Worm (Caenorhabditis elegans): ENCODE measurements around the gene phlp-2.

phlp-2 gene

DNA sequence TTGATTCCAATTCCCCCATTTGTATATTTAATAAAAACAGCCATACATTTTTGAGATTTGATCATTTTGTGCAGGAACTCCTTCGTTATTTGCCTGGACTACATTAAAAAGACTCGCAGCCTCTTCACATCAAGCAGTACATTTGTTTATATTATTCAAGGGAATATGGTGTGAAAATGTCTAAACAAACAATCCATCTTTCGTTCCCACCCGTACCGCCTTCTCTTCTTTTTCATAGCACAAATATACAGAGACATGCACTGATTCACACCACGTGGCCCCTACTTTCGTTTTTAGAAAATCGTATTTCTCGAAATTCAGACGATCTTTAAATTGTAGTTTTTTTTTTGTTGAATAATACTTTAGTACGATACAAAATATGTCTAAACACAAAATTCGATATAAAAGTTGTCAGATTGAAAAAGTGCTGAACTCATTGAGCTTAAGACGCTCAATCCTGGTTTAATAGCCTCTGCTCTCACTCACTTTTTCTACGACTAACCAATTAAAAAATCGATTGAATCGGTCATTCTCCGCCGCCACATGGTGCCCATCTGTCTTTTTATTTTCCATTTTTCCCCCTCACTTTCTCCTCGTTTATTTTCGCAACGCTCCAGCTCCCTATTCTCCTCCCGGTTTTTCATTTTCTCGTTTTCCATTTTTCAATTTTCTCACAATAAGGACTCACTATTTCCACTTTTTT, 13.8 kb upstream of the phlp-2 start (continued):
- TF ChIP-seq elt-2 (tag; optimal IDR thresholded peaks at IDR 0.05) (peak; percentile 60), ceh-90 (tag; optimal IDR thresholded peaks at IDR 0.05) (no peak), unc-30 (tag; optimal IDR thresholded peaks at IDR 0.05) (no peak), isw-1 (GFP tag; IDR thresholded peaks at IDR 0.05) (no peak), nhr-28 (tag; optimal IDR thresholded peaks at IDR 0.05) (no peak), skn-1 (tag; optimal IDR thresholded peaks at IDR 0.05) (no peak), ama-1 (optimal IDR thresholded peaks at IDR 0.05) (peak; percentile 95), pqm-1 (tag; optimal IDR thresholded peaks at IDR 0.05) (no peak), tlp-1 (tag; optimal IDR thresholded peaks at IDR 0.05) (no peak), snpc-4 (tag; optimal IDR thresholded peaks at IDR 0.05) (no peak), dpl-1 (GFP tag; optimal IDR thresholded peaks at IDR 0.05) (no peak), unc-130 (tag; optimal IDR thresholded peaks at IDR 0.05) (peak; percentile 13), ets-5 (GFP tag; IDR thresholded peaks at IDR 0.05) (no peak), mef-2 (tag; optimal IDR thresholded peaks at IDR 0.05) (no peak), Y116A8C.19 (tag; optimal IDR thresholded peaks at IDR 0.05; ENCODE audit: borderline replicate concordance) (no peak)

DNA sequence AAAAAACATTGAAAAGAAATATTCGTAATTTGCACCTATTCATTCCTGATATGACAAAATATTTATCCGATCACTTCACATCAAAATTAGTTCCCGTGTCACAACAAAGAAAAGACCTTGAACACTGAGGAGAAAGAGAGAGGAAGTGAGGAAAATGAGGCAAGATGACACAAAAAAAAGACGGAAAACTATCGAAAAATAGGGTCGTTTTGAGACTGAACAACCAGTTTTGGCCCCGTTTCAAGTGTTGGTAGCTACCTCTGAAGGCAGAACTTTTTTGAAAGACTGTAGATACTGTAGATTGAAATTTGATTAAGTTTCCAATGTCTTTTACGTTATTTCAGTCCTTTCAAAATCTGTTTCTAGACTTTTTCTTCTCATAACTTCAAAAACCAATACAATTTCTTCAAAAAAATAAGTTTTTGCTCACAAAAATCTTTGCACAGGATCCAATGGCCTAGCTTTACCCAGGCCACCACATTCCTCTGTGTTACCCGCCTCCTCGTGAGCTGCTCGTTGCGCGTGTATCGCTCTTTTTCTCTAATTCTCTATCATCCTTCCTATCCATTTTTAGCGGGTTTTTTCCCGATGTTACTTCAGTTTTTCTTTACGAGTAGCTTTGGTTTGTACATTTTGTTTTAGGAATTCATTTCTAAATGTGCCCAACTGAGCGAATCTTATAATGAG, 12.8 kb upstream of the phlp-2 start:
- TF ChIP-seq unc-98 (GFP tag; IDR thresholded peaks at IDR 0.05), result 0 out of 2 replicates have a peak, but pooled peaks have one; percentile 49
- TF ChIP-seq lsy-2 (tag; optimal IDR thresholded peaks at IDR 0.05), result peak; percentile 68 to 78
- TF ChIP-seq fkh-8 (tag; optimal IDR thresholded peaks at IDR 0.05), result peak; percentile 85
- TF ChIP-seq unc-62 (GFP tag; optimal IDR thresholded peaks at IDR 0.05), result no peak
- peak; percentile 67 to 74 for TF ChIP-seq efl-1 (optimal IDR thresholded peaks at IDR 0.05)
- peak; percentile 56 to 94 for TF ChIP-seq efl-1 (GFP tag; optimal IDR thresholded peaks at IDR 0.05 in 1 of 2)
- no peak for TF ChIP-seq C34B4.2 (tag; optimal IDR thresholded peaks at IDR 0.05)
- no peak for TF ChIP-seq pag-3 (tag; optimal IDR thresholded peaks at IDR 0.05; ENCODE audit: borderline replicate concordance, insufficient read depth)
- peak; percentile 88 for TF ChIP-seq lir-3 (tag; optimal IDR thresholded peaks at IDR 0.05; ENCODE audit: poor library complexity)
- TF ChIP-seq dsc-1 (tag; optimal IDR thresholded peaks at IDR 0.05), result peak; percentile 40
- no peak for TF ChIP-seq sup-37 (GFP tag; optimal IDR thresholded peaks at IDR 0.05)
- no peak for TF ChIP-seq nhr-84 (tag; optimal IDR thresholded peaks at IDR 0.05)
- no peak for TF ChIP-seq sptf-1 (tag; optimal IDR thresholded peaks at IDR 0.05)
- TF ChIP-seq egl-13 (tag; optimal IDR thresholded peaks at IDR 0.05), result peak; percentile 24
- TF ChIP-seq mdl-1 (tag; optimal IDR thresholded peaks at IDR 0.05), result peak; percentile 63 to 90
- peak; percentile 18 to 85 (median 30) for TF ChIP-seq ceh-82 (tag; optimal IDR thresholded peaks at IDR 0.05)
- TF ChIP-seq mef-2 (tag; optimal IDR thresholded peaks at IDR 0.05), result no peak
- TF ChIP-seq efl-3 (GFP tag; optimal IDR thresholded peaks at IDR 0.05), result no peak
- peak; percentile 40 for TF ChIP-seq F16B12.6 (tag; optimal IDR thresholded peaks at IDR 0.05)
- TF ChIP-seq snpc-4 (tag; optimal IDR thresholded peaks at IDR 0.05), result peak; percentile 51
- peak; percentile 75 for TF ChIP-seq skn-1 (tag; optimal IDR thresholded peaks at IDR 0.05)
- TF ChIP-seq sox-4 (tag; optimal IDR thresholded peaks at IDR 0.05), result peak; percentile 15
- TF ChIP-seq hlh-17 (GFP tag; optimal IDR thresholded peaks at IDR 0.05; ENCODE audit: borderline replicate concordance), result no peak
- TF ChIP-seq ceh-90 (tag; optimal IDR thresholded peaks at IDR 0.05), result peak; percentile 82
- no peak for TF ChIP-seq nhr-76 (tag; optimal IDR thresholded peaks at IDR 0.05)
- peak; percentile 59 for TF ChIP-seq lin-15B (tag; optimal IDR thresholded peaks at IDR 0.05)
- TF ChIP-seq Y116A8C.19 (tag; optimal IDR thresholded peaks at IDR 0.05; ENCODE audit: borderline replicate concordance), result no peak
- no peak for TF ChIP-seq hpl-2 (GFP tag; optimal IDR thresholded peaks at IDR 0.05)
- TF ChIP-seq nhr-28 (tag; optimal IDR thresholded peaks at IDR 0.05), result no peak
- TF ChIP-seq mep-1 (tag; optimal IDR thresholded peaks at IDR 0.05), result peak; percentile 56
- peak; percentile 42 for TF ChIP-seq fkh-10 (GFP tag; optimal IDR thresholded peaks at IDR 0.05)
- TF ChIP-seq ces-1 (GFP tag; optimal IDR thresholded peaks at IDR 0.05), result no peak
- no peak for TF ChIP-seq ceh-63 (GFP tag; optimal IDR thresholded peaks at IDR 0.05)
- no peak for TF ChIP-seq ceh-8 (GFP tag; optimal IDR thresholded peaks at IDR 0.05)
- TF ChIP-seq lin-14 (GFP tag; optimal IDR thresholded peaks at IDR 0.05), result peak; percentile 83
- TF ChIP-seq nhr-47 (tag; optimal IDR thresholded peaks at IDR 0.05), result peak; percentile 66
- TF ChIP-seq xbp-1 (tag; optimal IDR thresholded peaks at IDR 0.05), result no peak
- no peak for TF ChIP-seq lin-39 (tag; optimal IDR thresholded peaks at IDR 0.05)
- peak; percentile 65 for TF ChIP-seq tbx-2 (tag; optimal IDR thresholded peaks at IDR 0.05)
- peak; percentile 92 for TF ChIP-seq rnt-1 (tag; optimal IDR thresholded peaks at IDR 0.05)
